Worm (Caenorhabditis elegans) whole organism, young adult: ENCODE measurements around the gene tpa-1.

ENCODE experiments used
- B0035.1 ChIP-seq: sonication (generic microtip); optimal IDR thresholded peaks from 2 replicates; lab custom pipeline; 2016; ENCODE audit warnings: missing genetic modification characterization, mild to moderate bottlenecking, missing compliant biosample characterization, missing genotype, missing genetic modification reagents
- D2030.7 ChIP-seq: fragments of 200-800 bp; sonication (Bioruptor generic); IDR thresholded peaks from 2 replicates; pipeline ENCODE4 v1.3.6; 2022; ENCODE audit warnings: missing genetic modification reagents, missing genetic modification characterization, missing compliant biosample characterization
- F39B2.1 ChIP-seq: fragments of 200-800 bp; sonication (Bioruptor generic); IDR thresholded peaks from 2 replicates; pipeline ENCODE4 v1.3.6; 2022; ENCODE audit warnings: missing genetic modification reagents, missing genetic modification characterization, missing compliant biosample characterization
- F52B5.7 ChIP-seq: sonication (generic microtip); optimal IDR thresholded peaks from 2 replicates; lab custom pipeline; 2016; ENCODE audit warnings: mild to moderate bottlenecking, missing genetic modification characterization, missing compliant biosample characterization
- F57A8.1 ChIP-seq: fragments of 200-800 bp; sonication (Bioruptor generic); optimal IDR thresholded peaks from 2 replicates; lab custom pipeline; 2018; ENCODE audit warnings: mild to moderate bottlenecking, missing genetic modification characterization, moderate library complexity, missing compliant biosample characterization
- T26A5.8 ChIP-seq: sonication (generic microtip); optimal IDR thresholded peaks from 2 replicates; lab custom pipeline; 2016; ENCODE audit warnings: missing genetic modification characterization, missing compliant biosample characterization
- Y67H2A.10 ChIP-seq: fragments of 200-800 bp; sonication (Bioruptor generic); conservative IDR thresholded peaks from 2 replicates; pipeline ENCODE4 v1.3.6; 2022; ENCODE audit warnings: missing genetic modification reagents, missing genetic modification characterization, missing compliant biosample characterization
- Y79H2A.3 ChIP-seq: fragments of 200-800 bp; sonication (Bioruptor generic); conservative IDR thresholded peaks from 2 replicates; pipeline ENCODE4 v1.3.6; 2022; ENCODE audit warnings: missing genetic modification reagents, missing genetic modification characterization, missing compliant biosample characterization
- akir-1 ChIP-seq: fragments of 200-800 bp; sonication (Bioruptor generic); optimal IDR thresholded peaks from 2 replicates; lab custom pipeline; 2018; ENCODE audit warnings: mild to moderate bottlenecking, missing genetic modification characterization, moderate library complexity, missing compliant biosample characterization
- ama-1 ChIP-seq, 3 experiments: fragments of 150-350 bp in 1 of 3; sonication (generic microtip) in 2 of 3; optimal IDR thresholded peaks; 2 replicates each; lab custom pipeline; 2014 to 2018; ENCODE audit warnings: missing biosample characterization in 2 of 3, missing genetic modification characterization in 2 of 3, missing genetic modification reagents in 2 of 3
- attf-3 ChIP-seq: fragments of 200-800 bp; sonication (Bioruptor generic); conservative IDR thresholded peaks from 2 replicates; pipeline ENCODE4 v1.3.6; 2022; ENCODE audit warnings: missing genetic modification reagents, missing genetic modification characterization, missing compliant biosample characterization
- attf-5 ChIP-seq: fragments of 200-800 bp; sonication (Bioruptor generic); optimal IDR thresholded peaks from 2 replicates; lab custom pipeline; 2018; ENCODE audit warnings: mild to moderate bottlenecking, missing genetic modification characterization, missing compliant biosample characterization
- attf-6 ChIP-seq: fragments of 200-800 bp; sonication (Bioruptor generic); IDR thresholded peaks from 2 replicates; pipeline ENCODE4 v1.3.6; 2022; ENCODE audit warnings: missing genetic modification reagents, missing genetic modification characterization, missing compliant biosample characterization
- cebp-2 ChIP-seq: fragments of 200-800 bp; sonication (Bioruptor generic); IDR thresholded peaks from 2 replicates; pipeline ENCODE4 v1.3.6; 2022; ENCODE audit warnings: missing genetic modification characterization, missing compliant biosample characterization
- ceh-58 ChIP-seq: fragments of 200-800 bp; sonication (Bioruptor generic); IDR thresholded peaks from 2 replicates; pipeline ENCODE4 v1.3.6; 2022; ENCODE audit warnings: missing genetic modification characterization, missing compliant biosample characterization
- ceh-91 ChIP-seq: fragments of 200-800 bp; sonication (Bioruptor generic); IDR thresholded peaks from 2 replicates; pipeline ENCODE4 v1.3.6; 2022; ENCODE audit warnings: missing genetic modification reagents, missing genetic modification characterization, missing compliant biosample characterization
- die-1 ChIP-seq: sonication (generic microtip); optimal IDR thresholded peaks from 2 replicates; lab custom pipeline; 2016; ENCODE audit warnings: missing genotype, mild to moderate bottlenecking, missing genetic modification characterization, missing compliant biosample characterization
- dpff-1 ChIP-seq: sonication (generic microtip); optimal IDR thresholded peaks from 2 replicates; lab custom pipeline; 2017; ENCODE audit warnings: mild to moderate bottlenecking, missing genetic modification characterization, missing compliant biosample characterization
- efl-1 ChIP-seq: fragments of 150-350 bp; optimal IDR thresholded peaks from 2 replicates; lab custom pipeline; 2014; ENCODE audit warnings: missing biosample characterization, missing genetic modification reagents, missing genetic modification characterization
- egl-44 ChIP-seq: fragments of 200-800 bp; sonication (Bioruptor generic); IDR thresholded peaks from 2 replicates; pipeline ENCODE4 v1.3.6; 2022; ENCODE audit warnings: missing genetic modification reagents, missing genetic modification characterization, missing compliant biosample characterization
- ets-4 ChIP-seq: fragments of 200-800 bp; sonication (Bioruptor generic); optimal IDR thresholded peaks from 2 replicates; lab custom pipeline; 2018; ENCODE audit warnings: mild to moderate bottlenecking, missing genetic modification characterization, missing compliant biosample characterization
- gei-17 ChIP-seq: fragments of 200-800 bp; sonication (Bioruptor generic); optimal IDR thresholded peaks from 2 replicates; lab custom pipeline; 2018; ENCODE audit warnings: mild to moderate bottlenecking, missing genetic modification characterization, missing compliant biosample characterization
- hmg-20 ChIP-seq: fragments of 200-800 bp; sonication (Bioruptor generic); IDR thresholded peaks from 2 replicates; pipeline ENCODE4 v1.3.6; 2022; ENCODE audit warnings: missing genetic modification reagents, missing genetic modification characterization, missing compliant biosample characterization
- hrde-1 ChIP-seq: sonication (generic microtip); optimal IDR thresholded peaks from 2 replicates; lab custom pipeline; 2016; ENCODE audit warnings: missing genetic modification characterization, mild to moderate bottlenecking, missing compliant biosample characterization, moderate library complexity, missing genotype, missing genetic modification reagents, borderline replicate concordance
- hsf-1 ChIP-seq: fragments of 200-800 bp; sonication (Bioruptor generic); IDR thresholded peaks from 2 replicates; pipeline ENCODE4 v1.3.6; 2022; ENCODE audit warnings: missing genetic modification reagents, missing genetic modification characterization, missing compliant biosample characterization
- let-607 ChIP-seq, 2 experiments: fragments of 200-800 bp in 1 of 2; sonication (Bioruptor generic) in 1 of 2; sonication (generic microtip) in 1 of 2; optimal IDR thresholded peaks; 2 replicates each; lab custom pipeline; 2016 to 2018; ENCODE audit warnings: mild to moderate bottlenecking in 2 of 2, missing compliant biosample characterization in 2 of 2, missing genetic modification characterization in 2 of 2, moderate library complexity in 2 of 2, missing genotype in 1 of 2
- lin-26 ChIP-seq: fragments of 200-800 bp; sonication (Bioruptor generic); IDR thresholded peaks from 2 replicates; pipeline ENCODE4 v1.3.6; 2022; ENCODE audit warnings: missing genetic modification reagents, missing genetic modification characterization, missing compliant biosample characterization
- lin-40 ChIP-seq: sonication (generic microtip); optimal IDR thresholded peaks from 2 replicates; lab custom pipeline; 2016; ENCODE audit warnings: missing genetic modification characterization, mild to moderate bottlenecking, missing compliant biosample characterization, missing genotype, missing genetic modification reagents
- lir-1 ChIP-seq: fragments of 200-800 bp; sonication (Bioruptor generic); conservative IDR thresholded peaks from 2 replicates; pipeline ENCODE4 v1.3.6; 2022; ENCODE audit warnings: missing genetic modification reagents, missing genetic modification characterization, missing compliant biosample characterization
- madf-3 ChIP-seq: fragments of 200-800 bp; sonication (Bioruptor generic); IDR thresholded peaks from 2 replicates; pipeline ENCODE4 v1.3.6; 2022; ENCODE audit warnings: missing genetic modification reagents, missing genetic modification characterization, missing compliant biosample characterization
- mcd-1 ChIP-seq: fragments of 200-800 bp; sonication (Bioruptor generic); IDR thresholded peaks from 2 replicates; pipeline ENCODE4 v1.3.6; 2022; ENCODE audit warnings: missing genetic modification reagents, missing genetic modification characterization, missing compliant biosample characterization
- nfya-2 ChIP-seq: fragments of 200-800 bp; sonication (Bioruptor generic); IDR thresholded peaks from 2 replicates; pipeline ENCODE4 v1.3.6; 2022; ENCODE audit warnings: missing genetic modification reagents, missing genetic modification characterization, missing compliant biosample characterization
- nhr-120 ChIP-seq: fragments of 200-800 bp; sonication (Bioruptor generic); IDR thresholded peaks from 2 replicates; pipeline ENCODE4 v1.3.6; 2022; ENCODE audit warnings: missing genetic modification characterization, missing compliant biosample characterization
- nhr-179 ChIP-seq: sonication (generic microtip); optimal IDR thresholded peaks from 2 replicates; lab custom pipeline; 2016; ENCODE audit warnings: mild to moderate bottlenecking, missing genetic modification characterization, missing compliant biosample characterization
- nhr-27 ChIP-seq: fragments of 200-800 bp; sonication (Bioruptor generic); optimal IDR thresholded peaks from 2 replicates; lab custom pipeline; 2018; ENCODE audit warnings: mild to moderate bottlenecking, missing genetic modification characterization, moderate library complexity, missing compliant biosample characterization
- nhr-90 ChIP-seq: sonication (generic microtip); optimal IDR thresholded peaks from 2 replicates; lab custom pipeline; 2016; ENCODE audit warnings: missing genotype, mild to moderate bottlenecking, missing genetic modification characterization, missing compliant biosample characterization
- rec-8 ChIP-seq, 2 experiments: sonication (generic microtip); optimal IDR thresholded peaks; 2 replicates each; lab custom pipeline; 2016; ENCODE audit warnings: mild to moderate bottlenecking in 2 of 2, missing genetic modification characterization in 2 of 2, missing genetic modification reagents in 2 of 2, missing genotype in 2 of 2, missing biosample characterization in 1 of 2, missing compliant biosample characterization in 1 of 2, moderate library complexity in 1 of 2
- repo-1 ChIP-seq: sonication (generic microtip); optimal IDR thresholded peaks from 2 replicates; lab custom pipeline; 2017; ENCODE audit warnings: mild to moderate bottlenecking, missing genetic modification characterization, missing compliant biosample characterization
- sdz-38 ChIP-seq: sonication (generic microtip); optimal IDR thresholded peaks from 2 replicates; lab custom pipeline; 2016; ENCODE audit warnings: missing genotype, missing genetic modification characterization, missing compliant biosample characterization
- snpc-1.3 ChIP-seq: sonication (generic microtip); optimal IDR thresholded peaks from 2 replicates; lab custom pipeline; 2017; ENCODE audit warnings: missing genetic modification characterization, mild to moderate bottlenecking, missing compliant biosample characterization, antibody characterized with exemption, moderate library complexity, missing genotype, missing genetic modification reagents; ENCODE audit not compliant: insufficient read depth
- snpc-4 ChIP-seq, 5 experiments: fragments of 150-350 bp in 1 of 5; sonication (generic microtip) in 4 of 5; optimal IDR thresholded peaks; 2 replicates each; lab custom pipeline; 2014 to 2018; ENCODE audit warnings: missing genetic modification characterization in 5 of 5, missing biosample characterization in 3 of 5, antibody characterized with exemption in 2 of 5, mild to moderate bottlenecking in 2 of 5, missing compliant biosample characterization in 2 of 5, missing genotype in 2 of 5, moderate library complexity in 2 of 5, missing genetic modification reagents in 1 of 5
- sptf-2 ChIP-seq: fragments of 200-800 bp; sonication (Bioruptor generic); optimal IDR thresholded peaks from 2 replicates; lab custom pipeline; 2018; ENCODE audit warnings: mild to moderate bottlenecking, missing genetic modification characterization, missing compliant biosample characterization
- tbx-9 ChIP-seq: sonication (generic microtip); optimal IDR thresholded peaks from 2 replicates; lab custom pipeline; 2016; ENCODE audit warnings: borderline replicate concordance, missing genetic modification characterization, inconsistent platforms, missing compliant biosample characterization
- xnd-1 ChIP-seq: sonication (generic microtip); optimal IDR thresholded peaks from 2 replicates; lab custom pipeline; 2016; ENCODE audit warnings: missing genotype, missing genetic modification reagents, missing genetic modification characterization, missing compliant biosample characterization
- zim-3 ChIP-seq: sonication (generic microtip); optimal IDR thresholded peaks from 2 replicates; lab custom pipeline; 2017; ENCODE audit warnings: mild to moderate bottlenecking, missing genetic modification characterization, moderate library complexity, missing compliant biosample characterization
- ztf-18 ChIP-seq: sonication (generic microtip); optimal IDR thresholded peaks from 2 replicates; lab custom pipeline; 2016; ENCODE audit warnings: missing genotype, mild to moderate bottlenecking, missing genetic modification characterization, missing compliant biosample characterization
- ztf-28 ChIP-seq: fragments of 200-800 bp; sonication (Bioruptor generic); IDR thresholded peaks from 2 replicates; pipeline ENCODE4 v1.3.6; 2022; ENCODE audit warnings: missing genetic modification reagents, missing genetic modification characterization, missing compliant biosample characterization
- ztf-6 ChIP-seq: fragments of 200-800 bp; sonication (Bioruptor generic); IDR thresholded peaks from 2 replicates; pipeline ENCODE4 v1.3.6; 2022; ENCODE audit warnings: missing genetic modification reagents, missing genetic modification characterization, missing compliant biosample characterization

tpa-1 gene

DNA sequence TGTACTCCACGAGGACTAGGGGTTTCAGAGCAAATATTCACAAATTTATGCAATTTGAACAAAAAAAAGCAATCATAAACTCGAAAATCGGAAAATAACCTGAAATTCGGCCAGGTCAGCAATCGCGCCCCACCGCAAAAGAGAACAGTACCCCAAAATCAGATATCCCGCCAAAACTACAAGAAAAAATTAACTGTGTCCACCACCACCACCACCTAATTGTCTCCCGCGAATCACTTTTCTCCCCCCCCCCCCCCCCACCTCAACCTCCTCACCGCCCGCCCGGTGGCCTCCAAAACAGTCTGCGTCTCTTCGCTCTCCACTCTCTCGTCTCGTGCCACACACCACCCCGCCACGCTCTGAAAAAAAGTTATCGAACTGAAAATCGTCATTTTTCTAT, 36.7 kb downstream of the tpa-1 start (continued):
- no peak for TF ChIP-seq dpff-1 (tag; lab: Kevin White, UChicago)
- no peak for TF ChIP-seq nhr-179
- TF ChIP-seq attf-5: peak; percentile 23
- TF ChIP-seq die-1 (tag; lab: Kevin White, UChicago): no peak
- TF ChIP-seq Y79H2A.3 (GFP tag; lab: Robert Waterston, UW): no peak
- peak; percentile 30 to 66 for TF ChIP-seq let-607 (tag; optimal IDR thresholded peaks at IDR 0.05; lab: Kevin White, UChicago)
- TF ChIP-seq tbx-9: no peak
- TF ChIP-seq hrde-1 (tag; lab: Kevin White, UChicago): no peak
- TF ChIP-seq lin-40: no peak
- TF ChIP-seq snpc-1.3 (tag; lab: Kevin White, UChicago): no peak
- TF ChIP-seq cebp-2: no peak
- no peak for TF ChIP-seq attf-3 (GFP tag; lab: Robert Waterston, UW)
- no peak for TF ChIP-seq ceh-91 (GFP tag; lab: Robert Waterston, UW)
- TF ChIP-seq nhr-120 (GFP tag; lab: Robert Waterston, UW): no peak
- no peak for TF ChIP-seq sptf-2 (GFP tag; lab: Kevin White, UChicago)
- TF ChIP-seq mcd-1 (GFP tag; lab: Robert Waterston, UW): peak; percentile 64; the same call in 1 of the 2 replicates
- TF ChIP-seq rec-8 (tag; optimal IDR thresholded peaks at IDR 0.05; lab: Kevin White, UChicago): no peak
- 0 out of 2 replicates have a peak, but pooled peaks have one; percentile 12 for TF ChIP-seq lin-26
- no peak for TF ChIP-seq ceh-58 (GFP tag; lab: Robert Waterston, UW)
- no peak for TF ChIP-seq zim-3 (tag; lab: Kevin White, UChicago)
- no peak for TF ChIP-seq F52B5.7 (tag; lab: Kevin White, UChicago)
- no peak for TF ChIP-seq nfya-2 (GFP tag; lab: Robert Waterston, UW)
- TF ChIP-seq hsf-1: 0 out of 2 replicates have a peak, but pooled peaks have one; percentile 27
- TF ChIP-seq gei-17 (GFP tag; lab: Kevin White, UChicago): no peak
- peak; percentile 28 for TF ChIP-seq efl-1 (GFP tag; lab: Kevin White, UChicago)
- no peak for TF ChIP-seq F57A8.1
- TF ChIP-seq nhr-27 (tag; lab: Kevin White, UChicago): no peak
- TF ChIP-seq madf-3 (GFP tag; lab: Robert Waterston, UW): no peak
- TF ChIP-seq T26A5.8: no peak
- no peak for TF ChIP-seq ztf-18 (tag; lab: Kevin White, UChicago)
- no peak for TF ChIP-seq ztf-28 (GFP tag; lab: Robert Waterston, UW)
- no peak for TF ChIP-seq Y67H2A.10
- no peak for TF ChIP-seq akir-1
- no peak for TF ChIP-seq hmg-20 (GFP tag; lab: Robert Waterston, UW)
- TF ChIP-seq repo-1 (tag; lab: Kevin White, UChicago): no peak
- peak; percentile 32; the same call in 1 of the 2 replicates for TF ChIP-seq D2030.7 (GFP tag; lab: Robert Waterston, UW)
- no peak for TF ChIP-seq B0035.1 (tag; lab: Kevin White, UChicago)
- no peak for TF ChIP-seq egl-44
- TF ChIP-seq snpc-4 (GFP tag; optimal IDR thresholded peaks at IDR 0.05; lab: Kevin White, UChicago): no peak
- TF ChIP-seq snpc-4 (tag; optimal IDR thresholded peaks at IDR 0.05; lab: Kevin White, UChicago): no peak
- TF ChIP-seq xnd-1 (tag; lab: Kevin White, UChicago): no peak
- no peak for TF ChIP-seq ets-4
- no peak for TF ChIP-seq nhr-90
- TF ChIP-seq ama-1 (optimal IDR thresholded peaks at IDR 0.05; lab: Kevin White, UChicago): no peak
- TF ChIP-seq ama-1 (GFP tag; optimal IDR thresholded peaks at IDR 0.05; lab: Kevin White, UChicago): no peak
- TF ChIP-seq lir-1 (GFP tag; lab: Robert Waterston, UW): no peak
- TF ChIP-seq attf-6 (GFP tag; lab: Robert Waterston, UW): no peak
- TF ChIP-seq F39B2.1 (GFP tag; lab: Robert Waterston, UW): no peak
- no peak for TF ChIP-seq sdz-38 (tag; lab: Kevin White, UChicago)
- TF ChIP-seq ztf-6 (GFP tag; lab: Robert Waterston, UW): no peak
